Fruit fly (Drosophila melanogaster): ENCODE results near the gene comt.
A peak's percentile ranks its signal among the peaks of the same experiment; 100 is the strongest.

DNA sequence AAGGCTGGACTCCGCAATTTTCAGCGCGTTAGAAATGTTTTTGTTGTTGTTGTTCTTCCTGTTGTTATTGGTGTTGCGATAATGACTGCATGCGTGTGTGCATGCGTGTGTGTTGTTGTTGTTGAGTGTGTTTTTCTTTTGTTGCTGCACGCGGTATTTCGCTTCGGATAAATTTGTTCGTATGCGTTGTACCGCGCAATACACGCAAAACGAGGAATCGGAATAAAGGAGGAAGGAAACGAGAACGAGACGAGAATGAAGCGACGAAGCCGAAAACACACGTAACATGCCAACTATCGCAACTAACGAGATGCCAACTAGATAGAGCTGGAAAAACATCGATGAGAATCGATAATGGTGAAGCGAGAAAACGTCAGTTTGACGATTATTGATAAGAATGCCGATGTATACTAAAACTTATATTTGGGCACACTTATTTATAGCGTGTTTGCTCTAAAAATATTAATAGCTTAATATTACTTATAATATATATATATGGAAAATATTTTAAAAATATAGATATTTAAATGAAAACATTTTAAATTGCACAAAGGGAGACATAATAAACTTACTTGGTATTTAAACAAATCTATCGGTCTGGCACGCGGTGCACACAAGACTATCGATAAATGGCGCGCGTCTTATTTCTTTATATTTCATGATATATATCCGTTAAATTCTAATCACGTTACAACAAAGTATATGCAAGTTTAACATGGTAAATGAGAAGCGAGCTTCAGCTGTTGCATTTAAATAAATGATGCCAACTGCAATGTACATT is 47.3 kb upstream of the comt start, which contains the start of gene sno:
- TF ChIP-seq CrebA (GFP tag; optimal IDR thresholded peaks at IDR 0.05; ENCODE audit: borderline replicate concordance), result no peak
- TF ChIP-seq Hr83 (GFP tag; optimal IDR thresholded peaks at IDR 0.05; ENCODE audit: poor library complexity, severe bottlenecking), result no peak
- peak; percentile 7 for TF ChIP-seq psq (GFP tag; optimal IDR thresholded peaks at IDR 0.05)
- no peak for TF ChIP-seq tai (GFP tag; optimal IDR thresholded peaks at IDR 0.05)
- TF ChIP-seq HLH106 (tag; optimal IDR thresholded peaks at IDR 0.05), result no peak
- peak; percentile 24 for TF ChIP-seq brk (GFP tag; optimal IDR thresholded peaks at IDR 0.05)

Measured in whole organism, wandering third instar larva.